Fruit fly (Drosophila melanogaster): ENCODE measurements around the gene MBD-like.
A peak's percentile ranks its signal among the peaks of the same experiment; 100 is the strongest.

The MBD-like gene

DNA sequence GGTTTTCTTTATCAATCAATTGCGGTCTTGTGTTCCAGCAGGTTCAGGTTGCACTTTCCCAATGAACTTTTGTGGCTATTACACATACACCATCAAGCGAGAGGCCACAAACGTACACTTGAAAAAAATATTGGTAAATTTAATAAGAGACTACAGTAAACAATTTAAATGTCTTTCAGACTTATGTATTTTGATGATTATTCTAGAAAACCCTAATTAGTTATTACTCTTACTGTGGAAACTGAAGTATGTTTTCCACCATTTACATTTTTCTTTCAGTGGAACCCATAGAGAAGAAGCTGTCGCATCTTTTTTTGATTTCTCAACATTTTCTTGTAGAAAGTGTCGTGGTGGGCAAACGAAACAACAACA lies 25.4 kb upstream of the MBD-like start (continued):
- peak; percentile 90 for TF ChIP-seq Sox102F (GFP tag; optimal IDR thresholded peaks at IDR 0.05)
- TF ChIP-seq CG4318 (GFP tag; optimal IDR thresholded peaks at IDR 0.05): peak; percentile 85
- peak; percentile 88 for TF ChIP-seq Lpt (GFP tag; optimal IDR thresholded peaks at IDR 0.05)
- peak; percentile 91 for TF ChIP-seq net (GFP tag; optimal IDR thresholded peaks at IDR 0.05)
- peak; percentile 93 for TF ChIP-seq CG8119 (GFP tag; IDR thresholded peaks at IDR 0.05)
- TF ChIP-seq esn (GFP tag; optimal IDR thresholded peaks at IDR 0.05): peak; percentile 93
- peak; percentile 93 for TF ChIP-seq Sox14 (GFP tag; optimal IDR thresholded peaks at IDR 0.05)
- TF ChIP-seq Blimp-1 (GFP tag; optimal IDR thresholded peaks at IDR 0.05): peak; percentile 61
- peak; percentile 95 for TF ChIP-seq Hr4 (GFP tag; optimal IDR thresholded peaks at IDR 0.05)
- peak; percentile 83 for TF ChIP-seq CG8319 (GFP tag; optimal IDR thresholded peaks at IDR 0.05)
- TF ChIP-seq CG11902 (GFP tag; optimal IDR thresholded peaks at IDR 0.05): peak; percentile 83
- peak; percentile 84 for TF ChIP-seq Ets96B (tag; optimal IDR thresholded peaks at IDR 0.05)
- peak; percentile 87 for TF ChIP-seq lz (GFP tag; optimal IDR thresholded peaks at IDR 0.05)
- TF ChIP-seq Eip78C (GFP tag): peak; percentile 97
- peak; percentile 18 for TF ChIP-seq Hr38 (GFP tag; optimal IDR thresholded peaks at IDR 0.05)
- TF ChIP-seq Met (GFP tag; optimal IDR thresholded peaks at IDR 0.05): peak; percentile 92
- no peak for TF ChIP-seq CG6808 (GFP tag; optimal IDR thresholded peaks at IDR 0.05)
- TF ChIP-seq eg (GFP tag; IDR thresholded peaks at IDR 0.05): peak; percentile 94

DNA sequence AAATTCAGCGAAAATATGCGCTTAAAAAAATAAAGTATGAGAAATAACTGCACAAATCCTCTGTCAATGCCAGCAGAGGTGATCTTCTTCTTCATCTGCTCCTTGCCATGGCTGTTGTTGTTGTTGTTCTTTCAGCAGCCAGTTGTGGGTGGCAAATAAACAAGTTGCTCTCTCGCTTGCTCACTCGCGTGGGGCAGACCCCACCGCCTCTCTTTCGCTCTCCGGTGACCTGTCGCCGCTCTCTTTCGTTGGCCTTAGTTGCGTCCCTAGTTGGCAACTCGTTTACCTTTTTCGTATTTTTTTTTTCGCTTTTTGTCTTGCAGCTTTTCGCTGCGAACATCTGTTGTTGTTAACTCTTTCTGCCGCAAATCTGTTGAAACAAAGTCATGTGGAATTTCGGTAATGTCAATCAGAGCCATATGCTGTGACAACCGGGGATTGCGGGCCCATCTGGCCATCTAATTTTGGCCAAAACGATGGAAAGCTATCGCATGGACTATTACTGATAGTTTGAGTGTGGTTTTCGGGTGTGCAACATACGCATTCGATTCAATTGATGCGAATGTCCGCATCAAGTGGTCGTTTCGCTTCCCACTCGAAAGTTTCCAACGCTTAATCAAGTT lies 24.9 kb upstream of the MBD-like start:
- TF ChIP-seq dsx (GFP tag; optimal IDR thresholded peaks at IDR 0.05; ENCODE audit: poor library complexity, severe bottlenecking) (peak; percentile 63), eg (GFP tag; IDR thresholded peaks at IDR 0.05) (no peak)

DNA sequence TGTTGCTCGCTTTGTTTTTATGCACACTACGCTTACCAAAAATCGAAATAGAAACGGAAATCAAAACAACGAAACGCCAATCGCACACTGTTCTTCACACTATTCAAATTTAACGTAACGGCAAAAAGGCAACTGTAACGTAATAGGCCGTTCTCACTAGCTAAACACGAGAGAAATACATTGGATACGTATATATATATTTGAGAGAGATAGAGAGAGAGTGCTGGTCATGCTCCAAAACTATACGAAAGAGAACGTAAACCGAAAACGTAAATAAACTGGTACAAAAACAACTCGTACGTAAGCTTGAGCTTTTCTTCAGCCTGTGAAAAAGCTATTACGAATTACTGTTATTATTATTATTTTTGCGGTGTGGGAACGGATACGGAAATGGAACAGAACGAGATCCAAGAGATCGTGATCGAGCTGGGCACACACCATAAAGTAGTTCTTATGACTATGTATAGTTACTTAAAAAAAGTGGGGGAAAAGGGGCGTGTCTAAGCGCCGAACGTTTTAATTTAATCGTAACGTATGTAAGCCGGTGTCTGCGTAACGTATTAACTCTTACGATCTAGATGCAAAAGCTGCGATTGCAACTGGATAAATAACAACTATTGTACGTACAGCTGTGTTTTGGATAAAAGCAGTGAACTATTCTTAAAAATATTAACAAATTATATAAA lies 15.9 kb upstream of the MBD-like start:
- TF ChIP-seq Eip78C (GFP tag): no peak
- no peak for TF ChIP-seq Ets96B (tag; optimal IDR thresholded peaks at IDR 0.05)
- no peak for TF ChIP-seq Gug (GFP tag; IDR thresholded peaks at IDR 0.05)
- TF ChIP-seq Eip75B (GFP tag; optimal IDR thresholded peaks at IDR 0.05): no peak
- no peak for TF ChIP-seq Sox15 (GFP tag; optimal IDR thresholded peaks at IDR 0.05)
- TF ChIP-seq dac (GFP tag; optimal IDR thresholded peaks at IDR 0.05): no peak
- TF ChIP-seq CG32006 (GFP tag; optimal IDR thresholded peaks at IDR 0.05): no peak
- no peak for TF ChIP-seq CG34406 (GFP tag; optimal IDR thresholded peaks at IDR 0.05)
- no peak for TF ChIP-seq spab (GFP tag; optimal IDR thresholded peaks at IDR 0.05)
- TF ChIP-seq CG8119 (GFP tag; IDR thresholded peaks at IDR 0.05): no peak
- no peak for TF ChIP-seq CG8319 (GFP tag; optimal IDR thresholded peaks at IDR 0.05)
- TF ChIP-seq CG3919 (GFP tag; optimal IDR thresholded peaks at IDR 0.05): no peak
- no peak for TF ChIP-seq Ets21C (GFP tag; optimal IDR thresholded peaks at IDR 0.05)
- TF ChIP-seq CG10631 (GFP tag; optimal IDR thresholded peaks at IDR 0.05): no peak

DNA sequence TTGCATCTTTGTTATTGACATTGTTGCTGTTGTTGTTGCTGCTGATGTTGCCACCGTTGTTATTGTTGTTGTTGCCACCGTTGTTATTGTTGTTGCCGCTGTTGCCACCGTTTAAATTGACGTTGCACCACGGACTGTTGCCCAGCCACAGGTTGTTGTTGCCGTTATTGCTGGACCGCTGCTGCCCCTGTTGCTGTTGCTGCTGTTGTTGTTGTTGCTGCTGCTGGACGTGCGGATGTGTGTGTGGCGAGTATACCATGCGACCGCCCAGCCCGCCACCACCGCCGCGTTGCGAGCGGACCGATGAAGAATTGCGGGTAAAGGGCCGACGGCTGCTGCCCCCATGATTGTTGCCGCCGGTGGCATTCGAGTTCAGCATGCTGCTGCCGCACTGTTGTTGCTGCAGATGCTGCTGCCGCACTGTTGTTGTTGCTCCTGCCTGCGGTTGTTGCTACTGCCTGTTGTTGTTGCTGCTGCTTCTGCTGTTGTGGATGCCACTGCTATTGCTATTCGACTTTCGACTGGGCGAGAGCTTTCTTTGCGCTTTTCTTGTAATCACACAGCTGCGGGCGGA lies 12.7 kb upstream of the MBD-like start:
- TF ChIP-seq CG6854 (GFP tag; optimal IDR thresholded peaks at IDR 0.05): no peak
- no peak for TF ChIP-seq esn (GFP tag; optimal IDR thresholded peaks at IDR 0.05)
- TF ChIP-seq dsx (GFP tag; optimal IDR thresholded peaks at IDR 0.05; ENCODE audit: poor library complexity, severe bottlenecking): no peak
- TF ChIP-seq CG9139 (GFP tag; optimal IDR thresholded peaks at IDR 0.05): no peak
- no peak for TF ChIP-seq CG31627 (GFP tag; optimal IDR thresholded peaks at IDR 0.05)
- TF ChIP-seq ss (GFP tag; optimal IDR thresholded peaks at IDR 0.05): no peak
- no peak for TF ChIP-seq Sox102F (GFP tag; optimal IDR thresholded peaks at IDR 0.05)
- no peak for TF ChIP-seq CG10669 (GFP tag; optimal IDR thresholded peaks at IDR 0.05)
- TF ChIP-seq net (GFP tag; optimal IDR thresholded peaks at IDR 0.05): no peak
- no peak for TF ChIP-seq Eip78C (GFP tag)
- no peak for TF ChIP-seq Eip93F (GFP tag; optimal IDR thresholded peaks at IDR 0.05)
- TF ChIP-seq Hr39 (GFP tag; optimal IDR thresholded peaks at IDR 0.05): no peak
